Fruit fly (Drosophila melanogaster) whole organism, embryonic: ENCODE data around the gene CG31800.

Source experiments
- Adf1 ChIP-seq: fragments of 200-800 bp; sonication (Bioruptor generic); IDR thresholded peaks from 2 replicates; pipeline ENCODE4 v1.3.6; 2022; ENCODE audit warnings: missing biosample characterization, missing genetic modification characterization
- BtbVII ChIP-seq: fragments of 200-800 bp; sonication (Bioruptor generic); optimal IDR thresholded peaks from 3 replicates; lab custom pipeline; 2017; ENCODE audit warnings: missing biosample characterization, mild to moderate bottlenecking, missing genetic modification characterization
- CG10462 ChIP-seq: fragments of 200-800 bp; sonication (Bioruptor generic); optimal IDR thresholded peaks from 2 replicates; lab custom pipeline; 2016; ENCODE audit warnings: missing biosample characterization, missing genetic modification characterization
- CG1233 ChIP-seq: fragments of 200-800 bp; sonication (Bioruptor generic); optimal IDR thresholded peaks from 4 replicates; lab custom pipeline; 2018; ENCODE audit warnings: missing biosample characterization, mild to moderate bottlenecking, missing genetic modification characterization
- CG12942 ChIP-seq: fragments of 200-800 bp; sonication (Bioruptor generic); optimal IDR thresholded peaks from 3 replicates; lab custom pipeline; 2016; ENCODE audit warnings: missing biosample characterization, missing genetic modification characterization
- CG14014 ChIP-seq: fragments of 200-800 bp; sonication (Bioruptor generic); IDR thresholded peaks from 2 replicates; pipeline ENCODE4 v1.3.6; 2022; ENCODE audit warnings: missing biosample characterization, missing genetic modification characterization
- CG17186 ChIP-seq: fragments of 200-800 bp; sonication (Bioruptor generic); optimal IDR thresholded peaks from 3 replicates; lab custom pipeline; 2017; ENCODE audit warnings: missing biosample characterization, missing genetic modification reagents, missing genetic modification characterization
- CG17385 ChIP-seq: fragments of 200-800 bp; sonication (Bioruptor generic); optimal IDR thresholded peaks from 3 replicates; lab custom pipeline; 2018; ENCODE audit warnings: missing biosample characterization, mild to moderate bottlenecking, missing genetic modification characterization
- CG18011 ChIP-seq: fragments of 200-800 bp; sonication (Bioruptor generic); optimal IDR thresholded peaks from 2 replicates; lab custom pipeline; 2017; ENCODE audit warnings: missing biosample characterization, missing genetic modification characterization, mild to moderate bottlenecking, moderate library complexity, missing genotype
- CG18599 ChIP-seq: fragments of 200-800 bp; sonication (Bioruptor generic); optimal IDR thresholded peaks from 3 replicates; lab custom pipeline; 2017; ENCODE audit warnings: missing biosample characterization, missing genetic modification characterization, mild to moderate bottlenecking, moderate library complexity, missing genetic modification reagents
- CG18764 ChIP-seq: fragments of 200-800 bp; sonication (Bioruptor generic); optimal IDR thresholded peaks from 3 replicates; lab custom pipeline; 2016; ENCODE audit warnings: missing biosample characterization, missing genetic modification characterization
- CG31224 ChIP-seq: fragments of 200-800 bp; sonication (Bioruptor generic); IDR thresholded peaks from 2 replicates; pipeline ENCODE4 v1.3.6; 2022; ENCODE audit warnings: missing biosample characterization, missing genetic modification characterization
- CG3163 ChIP-seq: fragments of 200-800 bp; sonication (Bioruptor generic); optimal IDR thresholded peaks from 3 replicates; lab custom pipeline; 2016; ENCODE audit warnings: missing biosample characterization, missing genetic modification characterization
- CG32767 ChIP-seq: fragments of 200-800 bp; sonication (Bioruptor generic); IDR thresholded peaks from 2 replicates; pipeline ENCODE4 v1.3.6; 2022; ENCODE audit warnings: missing biosample characterization, missing genetic modification characterization
- CG34224 ChIP-seq: fragments of 200-800 bp; sonication (Bioruptor generic); IDR thresholded peaks from 3 replicates; pipeline ENCODE4 v1.3.6; 2022; ENCODE audit warnings: missing biosample characterization, missing genetic modification characterization; ENCODE audit not compliant: partially characterized antibody
- CG6791 ChIP-seq: fragments of 200-800 bp; sonication (Bioruptor generic); IDR thresholded peaks from 3 replicates; pipeline ENCODE4 v1.3.6; 2022; ENCODE audit warnings: missing biosample characterization, missing genetic modification characterization; ENCODE audit not compliant: partially characterized antibody
- CG8924 ChIP-seq: fragments of 200-800 bp; optimal IDR thresholded peaks from 3 replicates; lab custom pipeline; 2019; ENCODE audit warnings: missing biosample characterization, mild to moderate bottlenecking, missing genetic modification characterization, moderate library complexity
- CrebB ChIP-seq: fragments of 200-800 bp; sonication (Bioruptor generic); optimal IDR thresholded peaks from 3 replicates; lab custom pipeline; 2018; ENCODE audit warnings: missing biosample characterization, mild to moderate bottlenecking, missing genetic modification characterization
- D19A ChIP-seq: fragments of 200-800 bp; optimal IDR thresholded peaks from 3 replicates; lab custom pipeline; 2019; ENCODE audit warnings: missing biosample characterization, mild to moderate bottlenecking, missing genetic modification characterization, moderate library complexity
- Doc2 ChIP-seq: fragments of 200-800 bp; sonication (Bioruptor generic); IDR thresholded peaks from 2 replicates; pipeline ENCODE4 v1.3.6; 2022; ENCODE audit warnings: missing biosample characterization, missing genetic modification characterization
- Ets97D ChIP-seq: fragments of 200-800 bp; sonication (Bioruptor generic); optimal IDR thresholded peaks from 3 replicates; lab custom pipeline; 2016; ENCODE audit warnings: missing biosample characterization, missing genetic modification characterization
- Fer1 ChIP-seq: fragments of 200-800 bp; sonication (Bioruptor generic); optimal IDR thresholded peaks from 2 replicates; lab custom pipeline; 2017; ENCODE audit warnings: missing biosample characterization, mild to moderate bottlenecking, missing genetic modification characterization
- GATAe ChIP-seq: fragments of 200-800 bp; sonication (Bioruptor generic); conservative IDR thresholded peaks from 2 replicates; pipeline ENCODE4 v1.3.6; 2022; ENCODE audit warnings: missing biosample characterization, missing genetic modification characterization
- Gug ChIP-seq: fragments of 200-800 bp; sonication (Bioruptor generic); IDR thresholded peaks from 4 replicates; pipeline ENCODE4 v1.3.6; 2022; ENCODE audit warnings: missing biosample characterization, missing genetic modification characterization
- H2.0 ChIP-seq: fragments of 200-800 bp; sonication (Bioruptor generic); IDR thresholded peaks from 2 replicates; pipeline ENCODE4 v1.3.6; 2022; ENCODE audit warnings: missing biosample characterization, missing genetic modification characterization
- HLH54F ChIP-seq: fragments of 200-800 bp; sonication (Bioruptor generic); optimal IDR thresholded peaks from 3 replicates; lab custom pipeline; 2016; ENCODE audit warnings: missing biosample characterization, missing genetic modification characterization
- Jarid2 ChIP-seq: fragments of 200-800 bp; sonication (Bioruptor generic); optimal IDR thresholded peaks from 3 replicates; lab custom pipeline; 2017; ENCODE audit warnings: mild to moderate bottlenecking, missing biosample characterization, missing genetic modification reagents, missing genetic modification characterization
- Lim3 ChIP-seq: fragments of 200-800 bp; sonication (Bioruptor generic); IDR thresholded peaks from 2 replicates; pipeline ENCODE4 v1.3.6; 2022; ENCODE audit warnings: missing biosample characterization, missing genetic modification characterization
- MBD-R2 ChIP-seq: fragments of 200-800 bp; sonication (Bioruptor generic); IDR thresholded peaks from 2 replicates; pipeline ENCODE4 v1.3.6; 2022; ENCODE audit warnings: missing biosample characterization, missing genetic modification characterization
- Side ChIP-seq: fragments of 200-800 bp; sonication (Bioruptor generic); optimal IDR thresholded peaks from 2 replicates; lab custom pipeline; 2016; ENCODE audit warnings: missing biosample characterization, missing genetic modification characterization
- Sry-δ ChIP-seq: fragments of 200-800 bp; sonication (Bioruptor generic); optimal IDR thresholded peaks from 2 replicates; lab custom pipeline; 2016; ENCODE audit warnings: missing biosample characterization, missing genetic modification characterization
- Ssrp ChIP-seq: fragments of 200-800 bp; sonication (Bioruptor generic); optimal IDR thresholded peaks from 2 replicates; lab custom pipeline; 2018; ENCODE audit warnings: missing biosample characterization, mild to moderate bottlenecking, missing genetic modification characterization, moderate library complexity
- Xrp1 ChIP-seq: fragments of 200-800 bp; sonication (Bioruptor generic); IDR thresholded peaks from 2 replicates; pipeline ENCODE4 v1.3.6; 2022; ENCODE audit warnings: missing biosample characterization, missing genetic modification characterization
- al ChIP-seq: fragments of 200-800 bp; sonication (Bioruptor generic); IDR thresholded peaks from 2 replicates; pipeline ENCODE4 v1.3.6; 2022; ENCODE audit warnings: missing biosample characterization, missing genetic modification characterization
- bbx ChIP-seq: fragments of 200-800 bp; sonication (Bioruptor generic); IDR thresholded peaks from 2 replicates; pipeline ENCODE4 v1.3.6; 2022; ENCODE audit warnings: missing biosample characterization, missing genetic modification characterization; ENCODE audit not compliant: partially characterized antibody
- bigmax ChIP-seq: fragments of 200-800 bp; sonication (Bioruptor generic); optimal IDR thresholded peaks from 2 replicates; lab custom pipeline; 2018; ENCODE audit warnings: missing biosample characterization, mild to moderate bottlenecking, missing genetic modification characterization
- corto ChIP-seq: fragments of 200-800 bp; sonication (Bioruptor generic); optimal IDR thresholded peaks from 2 replicates; lab custom pipeline; 2016; ENCODE audit warnings: missing biosample characterization, mild to moderate bottlenecking, missing genetic modification characterization, moderate library complexity
- croc ChIP-seq: fragments of 200-800 bp; sonication (Bioruptor generic); conservative IDR thresholded peaks from 3 replicates; pipeline ENCODE4 v1.3.6; 2022; ENCODE audit warnings: missing biosample characterization, missing genetic modification characterization
- da ChIP-seq: fragments of 200-800 bp; sonication (Bioruptor generic); optimal IDR thresholded peaks from 2 replicates; lab custom pipeline; 2016; ENCODE audit warnings: missing biosample characterization, missing genetic modification characterization
- h ChIP-seq: fragments of >200 bp; optimal IDR thresholded peaks from 2 replicates; lab custom pipeline; 2017
- inv ChIP-seq: fragments of 200-800 bp; sonication (Bioruptor generic); IDR thresholded peaks from 2 replicates; pipeline ENCODE4 v1.3.6; 2022; ENCODE audit warnings: missing biosample characterization, missing genetic modification characterization; ENCODE audit not compliant: partially characterized antibody
- jigr1 ChIP-seq: fragments of 200-800 bp; sonication (Bioruptor generic); IDR thresholded peaks from 3 replicates; pipeline ENCODE4 v1.3.6; 2022; ENCODE audit warnings: missing biosample characterization, missing genetic modification characterization
- kay ChIP-seq: fragments of 200-800 bp; sonication (Bioruptor generic); optimal IDR thresholded peaks from 2 replicates; lab custom pipeline; 2016; ENCODE audit warnings: missing biosample characterization, missing genetic modification characterization
- kni ChIP-seq: fragments of 200-800 bp; sonication (Bioruptor generic); optimal IDR thresholded peaks from 3 replicates; lab custom pipeline; 2017; ENCODE audit warnings: mild to moderate bottlenecking, missing biosample characterization, missing genetic modification reagents, missing genetic modification characterization
- lilli ChIP-seq: fragments of 200-800 bp; sonication (Bioruptor generic); optimal IDR thresholded peaks from 3 replicates; lab custom pipeline; 2016; ENCODE audit warnings: missing biosample characterization, missing genetic modification characterization
- org-1 ChIP-seq: fragments of 200-800 bp; sonication (Bioruptor generic); optimal IDR thresholded peaks from 2 replicates; lab custom pipeline; 2017; ENCODE audit warnings: missing biosample characterization, missing genetic modification characterization
- pan ChIP-seq, 4 experiments: fragments of >200 bp in 3 of 4; fragments of 200-800 bp in 1 of 4; sonication (Bioruptor generic) in 1 of 4; optimal IDR thresholded peaks in 3 of 4; IDR thresholded peaks in 1 of 4; 2 replicates each; pipeline versions ENCODE4 v1.3.6 to Lab custom; 2017 to 2022; ENCODE audit warnings: missing biosample characterization in 2 of 4, missing genetic modification characterization in 2 of 4, mixed read lengths in 1 of 4
- sens-2 ChIP-seq: fragments of 200-800 bp; sonication (Bioruptor generic); IDR thresholded peaks from 2 replicates; pipeline ENCODE4 v1.3.6; 2022; ENCODE audit warnings: missing biosample characterization, missing genetic modification characterization
- sob ChIP-seq: fragments of 200-800 bp; sonication (Bioruptor generic); IDR thresholded peaks from 2 replicates; pipeline ENCODE4 v1.3.6; 2022; ENCODE audit warnings: missing biosample characterization, missing genetic modification characterization
- sqz ChIP-seq: fragments of 200-800 bp; sonication (Bioruptor generic); optimal IDR thresholded peaks from 3 replicates; lab custom pipeline; 2018; ENCODE audit warnings: missing biosample characterization, mild to moderate bottlenecking, missing genetic modification characterization
- wor ChIP-seq: fragments of 200-800 bp; sonication (Bioruptor generic); IDR thresholded peaks from 2 replicates; pipeline ENCODE4 v1.3.6; 2022; ENCODE audit warnings: missing biosample characterization, missing genetic modification characterization

Gene CG31800

DNA sequence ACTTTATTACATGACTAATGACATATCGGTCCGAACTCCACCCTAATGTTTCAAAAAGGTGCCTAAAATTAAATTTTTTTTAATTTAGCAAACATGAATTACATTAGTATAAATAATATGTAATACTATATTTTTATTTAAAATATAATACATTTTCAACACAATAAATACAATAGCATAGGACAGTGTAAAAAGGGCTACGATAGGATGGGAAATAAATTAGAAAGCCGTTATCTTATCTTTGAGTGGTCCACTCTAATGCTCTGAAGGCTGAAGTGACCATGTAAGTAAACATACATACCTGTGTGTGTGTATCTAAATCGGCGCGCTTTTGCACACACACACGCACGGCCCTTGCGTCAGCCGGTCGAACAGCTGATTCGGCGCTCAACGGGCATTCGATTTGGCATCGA, 31.4 kb downstream of the CG31800 start, which contains the start of gene CG31793 (continued):
- TF ChIP-seq CG10462 (GFP tag; lab: Kevin White, UChicago) = no peak
- TF ChIP-seq croc (GFP tag; lab: Robert Waterston, UW) = no peak
- peak; percentile 41; the same call in 1 of the 2 replicates for TF ChIP-seq sob (GFP tag; lab: Robert Waterston, UW)
- peak; percentile 52; the same call in 2 of the 3 replicates for TF ChIP-seq CG34224 (GFP tag; lab: Robert Waterston, UW)
- TF ChIP-seq bbx = peak; percentile 33; the same call in 1 of the 2 replicates
- no peak for TF ChIP-seq inv (GFP tag; lab: Robert Waterston, UW)
- no peak for TF ChIP-seq Ets97D (GFP tag; lab: Kevin White, UChicago)
- peak; percentile 57 for TF ChIP-seq CG17385 (GFP tag; lab: Kevin White, UChicago)
- no peak for TF ChIP-seq CG3163 (GFP tag; lab: Kevin White, UChicago)
- TF ChIP-seq GATAe (GFP tag; lab: Robert Waterston, UW) = peak; percentile 76
- no peak for TF ChIP-seq CG18764 (GFP tag; lab: Kevin White, UChicago)
- TF ChIP-seq Jarid2 (GFP tag; lab: Kevin White, UChicago) = no peak
- no peak for TF ChIP-seq Sry-δ (GFP tag; lab: Kevin White, UChicago)
- no peak for TF ChIP-seq da (GFP tag; lab: Kevin White, UChicago)
- no peak for TF ChIP-seq Lim3 (GFP tag; lab: Robert Waterston, UW)
- no peak for TF ChIP-seq sqz
- TF ChIP-seq lilli (GFP tag; lab: Kevin White, UChicago) = peak; percentile 25
- no peak for TF ChIP-seq corto
- peak; percentile 26; the same call in 1 of the 2 replicates for TF ChIP-seq Adf1
- TF ChIP-seq CG18011 = no peak
- TF ChIP-seq CG17186 (GFP tag; lab: Kevin White, UChicago) = no peak
- no peak for TF ChIP-seq CG6791 (GFP tag; lab: Robert Waterston, UW)
- TF ChIP-seq org-1 (GFP tag; lab: Kevin White, UChicago) = no peak
- TF ChIP-seq Xrp1 (GFP tag; lab: Robert Waterston, UW) = peak; percentile 44; the same call in 1 of the 2 replicates
- peak; percentile 82 for TF ChIP-seq CG18599 (GFP tag; lab: Kevin White, UChicago)
- TF ChIP-seq BtbVII (GFP tag; lab: Kevin White, UChicago) = peak; percentile 65
- TF ChIP-seq Side (GFP tag; lab: Kevin White, UChicago) = no peak
- no peak for TF ChIP-seq CrebB (tag; lab: Kevin White, UChicago)
- no peak for TF ChIP-seq pan (optimal IDR thresholded peaks at IDR 0.05; lab: Kevin White, UChicago)
- peak in 1 of 2 experiments; percentile 63 for TF ChIP-seq pan (GFP tag; optimal IDR thresholded peaks at IDR 0.05 in 1 of 2, IDR thresholded peaks at IDR 0.05 in 1 of 2)
- TF ChIP-seq al (GFP tag; lab: Robert Waterston, UW) = no peak
- TF ChIP-seq Fer1 = peak; percentile 65
- TF ChIP-seq CG1233 (GFP tag; lab: Kevin White, UChicago) = peak; percentile 50
- peak; percentile 62 for TF ChIP-seq D19A (tag; lab: Kevin White, UChicago)
- no peak for TF ChIP-seq Ssrp (tag; lab: Kevin White, UChicago)
- no peak for TF ChIP-seq sens-2 (GFP tag; lab: Robert Waterston, UW)
- TF ChIP-seq kni = no peak
- peak; percentile 57 for TF ChIP-seq CG32767 (GFP tag; lab: Robert Waterston, UW)
- no peak for TF ChIP-seq CG12942 (GFP tag; lab: Kevin White, UChicago)
- TF ChIP-seq wor (GFP tag; lab: Robert Waterston, UW) = no peak
- no peak for TF ChIP-seq CG31224 (GFP tag; lab: Robert Waterston, UW)
- TF ChIP-seq h (lab: Kevin White, UChicago) = no peak
- TF ChIP-seq kay (GFP tag; lab: Kevin White, UChicago) = no peak
- no peak for TF ChIP-seq Gug
- TF ChIP-seq MBD-R2 (GFP tag; lab: Robert Waterston, UW) = peak; percentile 39
- TF ChIP-seq jigr1 (GFP tag; lab: Robert Waterston, UW) = no peak
- TF ChIP-seq H2.0 (GFP tag; lab: Robert Waterston, UW) = 0 out of 2 replicates have a peak, but pooled peaks have one; percentile 22
- no peak for TF ChIP-seq HLH54F (GFP tag; lab: Kevin White, UChicago)
- TF ChIP-seq bigmax = no peak
- TF ChIP-seq Doc2 (GFP tag; lab: Robert Waterston, UW) = no peak
- TF ChIP-seq CG8924 (tag; lab: Kevin White, UChicago) = peak; percentile 67
- TF ChIP-seq CG14014 (GFP tag; lab: Robert Waterston, UW) = peak; percentile 56; the same call in 1 of the 2 replicates
